Worm (Caenorhabditis elegans) whole organism, L1 larva: ENCODE results near the gene Y69E1A.8.

Source experiments
- C34B4.2 ChIP-seq: sonication (generic microtip); optimal IDR thresholded peaks from 2 replicates; lab custom pipeline; 2017; ENCODE audit warnings: mild to moderate bottlenecking, missing genetic modification characterization, missing compliant biosample characterization
- F16B12.6 ChIP-seq: fragments of 150-350 bp; optimal IDR thresholded peaks from 2 replicates; lab custom pipeline; 2014; ENCODE audit warnings: missing biosample characterization, missing genetic modification characterization
- Y116A8C.19 ChIP-seq: sonication (generic microtip); optimal IDR thresholded peaks from 2 replicates; lab custom pipeline; 2016; ENCODE audit warnings: missing compliant biosample characterization, missing genetic modification characterization, borderline replicate concordance
- aha-1 ChIP-seq: fragments of 150-350 bp; optimal IDR thresholded peaks from 2 replicates; lab custom pipeline; 2014; ENCODE audit warnings: missing biosample characterization, missing genetic modification characterization
- aly-2 ChIP-seq: fragments of 150-350 bp; optimal IDR thresholded peaks from 2 replicates; lab custom pipeline; 2014; ENCODE audit warnings: missing biosample characterization, missing genetic modification characterization
- ama-1 ChIP-seq: fragments of 150-350 bp; optimal IDR thresholded peaks from 2 replicates; lab custom pipeline; 2014
- ceh-63 ChIP-seq: fragments of 200-800 bp; sonication (Bioruptor generic); optimal IDR thresholded peaks from 2 replicates; lab custom pipeline; 2018; ENCODE audit warnings: mild to moderate bottlenecking, missing genetic modification characterization, missing compliant biosample characterization
- ceh-88 ChIP-seq: fragments of 200-800 bp; sonication (Bioruptor generic); IDR thresholded peaks from 2 replicates; pipeline ENCODE4 v1.3.6; 2022; ENCODE audit warnings: missing genetic modification characterization, missing compliant biosample characterization
- ceh-90 ChIP-seq: sonication (generic microtip); optimal IDR thresholded peaks from 2 replicates; lab custom pipeline; 2016; ENCODE audit warnings: missing genetic modification characterization, missing compliant biosample characterization
- ces-1 ChIP-seq: fragments of 150-350 bp; optimal IDR thresholded peaks from 2 replicates; lab custom pipeline; 2014; ENCODE audit warnings: missing biosample characterization, missing genetic modification reagents, missing genetic modification characterization
- dpl-1 ChIP-seq, 3 experiments: fragments of 150-350 bp in 2 of 3; sonication (generic microtip) in 1 of 3; optimal IDR thresholded peaks; 2 replicates each; lab custom pipeline; 2014 to 2017; ENCODE audit warnings: missing biosample characterization in 3 of 3, missing genetic modification characterization in 3 of 3, missing genetic modification reagents in 3 of 3
- dsc-1 ChIP-seq: sonication (generic microtip); optimal IDR thresholded peaks from 2 replicates; lab custom pipeline; 2016; ENCODE audit warnings: mild to moderate bottlenecking, missing genetic modification characterization, missing compliant biosample characterization
- egl-13 ChIP-seq: sonication (generic microtip); optimal IDR thresholded peaks from 2 replicates; lab custom pipeline; 2016; ENCODE audit warnings: missing genotype, missing genetic modification reagents, missing genetic modification characterization, missing compliant biosample characterization
- ets-5 ChIP-seq: fragments of 200-800 bp; sonication (Bioruptor generic); IDR thresholded peaks from 2 replicates; pipeline ENCODE4 v1.3.6; 2022; ENCODE audit warnings: missing genetic modification characterization, missing compliant biosample characterization
- fkh-10 ChIP-seq: sonication (generic microtip); optimal IDR thresholded peaks from 2 replicates; lab custom pipeline; 2017; ENCODE audit warnings: missing biosample characterization, missing genetic modification reagents, missing genetic modification characterization
- fkh-4 ChIP-seq: sonication (generic microtip); optimal IDR thresholded peaks from 2 replicates; lab custom pipeline; 2016; ENCODE audit warnings: missing compliant biosample characterization, missing genetic modification characterization, borderline replicate concordance
- fkh-8 ChIP-seq: sonication (generic microtip); optimal IDR thresholded peaks from 2 replicates; lab custom pipeline; 2016; ENCODE audit warnings: mild to moderate bottlenecking, missing genetic modification characterization, missing compliant biosample characterization
- fos-1 ChIP-seq: fragments of 150-350 bp; optimal IDR thresholded peaks from 2 replicates; lab custom pipeline; 2014; ENCODE audit warnings: missing biosample characterization, missing genetic modification characterization
- hlh-4 ChIP-seq: sonication (generic microtip); optimal IDR thresholded peaks from 2 replicates; lab custom pipeline; 2016; ENCODE audit warnings: mild to moderate bottlenecking, missing genetic modification characterization, missing compliant biosample characterization
- hpl-2 ChIP-seq: fragments of 150-350 bp; optimal IDR thresholded peaks from 2 replicates; lab custom pipeline; 2014; ENCODE audit warnings: missing biosample characterization, missing genetic modification reagents, missing genetic modification characterization
- jun-1 ChIP-seq: fragments of 150-350 bp; optimal IDR thresholded peaks from 2 replicates; lab custom pipeline; 2014; ENCODE audit warnings: missing biosample characterization, missing genetic modification reagents, missing genetic modification characterization
- lin-13 ChIP-seq: fragments of 150-350 bp; optimal IDR thresholded peaks from 2 replicates; lab custom pipeline; 2014; ENCODE audit warnings: missing biosample characterization, missing genetic modification reagents, missing genetic modification characterization
- lin-39 ChIP-seq: fragments of 150-350 bp; optimal IDR thresholded peaks from 2 replicates; lab custom pipeline; 2014; ENCODE audit warnings: missing biosample characterization, missing genetic modification reagents, missing genetic modification characterization
- lsy-2 ChIP-seq, 2 experiments: fragments of 150-350 bp; optimal IDR thresholded peaks; 2 replicates each; lab custom pipeline; 2014; ENCODE audit warnings: missing biosample characterization in 2 of 2, missing genetic modification characterization in 2 of 2
- mab-9 ChIP-seq: fragments of 200-800 bp; sonication (Bioruptor generic); IDR thresholded peaks from 2 replicates; pipeline ENCODE4 v1.3.6; 2022; ENCODE audit warnings: missing genetic modification reagents, missing genetic modification characterization, missing compliant biosample characterization
- mef-2 ChIP-seq: fragments of 150-350 bp; optimal IDR thresholded peaks from 2 replicates; lab custom pipeline; 2014; ENCODE audit warnings: missing biosample characterization, missing genetic modification characterization
- mep-1 ChIP-seq: fragments of 150-350 bp; optimal IDR thresholded peaks from 2 replicates; lab custom pipeline; 2014; ENCODE audit warnings: missing biosample characterization, missing genetic modification characterization
- nhr-19 ChIP-seq: fragments of 200-800 bp; sonication (Bioruptor generic); conservative IDR thresholded peaks from 2 replicates; pipeline ENCODE4 v1.3.6; 2022; ENCODE audit warnings: missing genetic modification characterization, missing compliant biosample characterization
- nhr-20 ChIP-seq: sonication (generic microtip); optimal IDR thresholded peaks from 2 replicates; lab custom pipeline; 2016; ENCODE audit warnings: mild to moderate bottlenecking, missing genetic modification characterization, missing compliant biosample characterization
- nhr-237 ChIP-seq: fragments of 150-350 bp; optimal IDR thresholded peaks from 2 replicates; lab custom pipeline; 2014; ENCODE audit warnings: missing biosample characterization, missing genetic modification characterization
- nhr-47 ChIP-seq: sonication (generic microtip); optimal IDR thresholded peaks from 2 replicates; lab custom pipeline; 2016; ENCODE audit warnings: mild to moderate bottlenecking, missing genetic modification characterization, moderate library complexity, missing compliant biosample characterization
- nhr-76 ChIP-seq: sonication (generic microtip); optimal IDR thresholded peaks from 2 replicates; lab custom pipeline; 2017; ENCODE audit warnings: missing biosample characterization, missing genetic modification characterization
- nhr-77 ChIP-seq: fragments of 150-350 bp; optimal IDR thresholded peaks from 2 replicates; lab custom pipeline; 2014; ENCODE audit warnings: missing biosample characterization, missing genetic modification characterization
- nhr-85 ChIP-seq: sonication (generic microtip); peaks from one replicate; lab custom pipeline; 2016; ENCODE audit warnings: missing genetic modification characterization, inconsistent platforms, missing compliant biosample characterization
- pax-3 ChIP-seq: fragments of 200-800 bp; sonication (Bioruptor generic); optimal IDR thresholded peaks from 2 replicates; lab custom pipeline; 2018; ENCODE audit warnings: mild to moderate bottlenecking, missing genetic modification characterization, moderate library complexity, missing compliant biosample characterization
- skn-1 ChIP-seq: fragments of 150-350 bp; optimal IDR thresholded peaks from 2 replicates; lab custom pipeline; 2014; ENCODE audit warnings: missing biosample characterization, missing genetic modification characterization
- snpc-4 ChIP-seq: fragments of 150-350 bp; optimal IDR thresholded peaks from 2 replicates; lab custom pipeline; 2014; ENCODE audit warnings: missing biosample characterization, missing genetic modification characterization
- snu-23 ChIP-seq: sonication (generic microtip); optimal IDR thresholded peaks from 2 replicates; lab custom pipeline; 2016; ENCODE audit warnings: missing genetic modification characterization, missing compliant biosample characterization
- sox-4 ChIP-seq: sonication (generic microtip); optimal IDR thresholded peaks from 2 replicates; lab custom pipeline; 2016; ENCODE audit warnings: missing genetic modification characterization, missing compliant biosample characterization
- sptf-1 ChIP-seq: fragments of 150-350 bp; optimal IDR thresholded peaks from 2 replicates; lab custom pipeline; 2014; ENCODE audit warnings: missing biosample characterization, missing genetic modification characterization
- sup-37 ChIP-seq: fragments of 200-800 bp; sonication (Bioruptor generic); optimal IDR thresholded peaks from 2 replicates; lab custom pipeline; 2018; ENCODE audit warnings: mild to moderate bottlenecking, missing genetic modification characterization, missing compliant biosample characterization
- tbx-2 ChIP-seq: sonication (generic microtip); optimal IDR thresholded peaks from 2 replicates; lab custom pipeline; 2016; ENCODE audit warnings: missing genetic modification characterization, missing compliant biosample characterization
- tlp-1 ChIP-seq: fragments of 150-350 bp; optimal IDR thresholded peaks from 2 replicates; lab custom pipeline; 2014; ENCODE audit warnings: missing biosample characterization, missing genetic modification characterization
- unc-130 ChIP-seq: fragments of 150-350 bp; optimal IDR thresholded peaks from 2 replicates; lab custom pipeline; 2017; ENCODE audit warnings: missing biosample characterization, missing genetic modification characterization, inconsistent platforms
- unc-30 ChIP-seq: sonication (generic microtip); optimal IDR thresholded peaks from 2 replicates; lab custom pipeline; 2017; ENCODE audit warnings: missing biosample characterization, missing genetic modification characterization
- unc-86 ChIP-seq: sonication (generic microtip); optimal IDR thresholded peaks from 2 replicates; lab custom pipeline; 2016; ENCODE audit warnings: missing genetic modification characterization, missing compliant biosample characterization
- unc-98 ChIP-seq: fragments of 200-800 bp; sonication (Bioruptor generic); IDR thresholded peaks from 2 replicates; pipeline ENCODE4 v1.3.6; 2022; ENCODE audit warnings: missing genetic modification characterization, missing compliant biosample characterization
- vab-15 ChIP-seq: sonication (generic microtip); optimal IDR thresholded peaks from 2 replicates; lab custom pipeline; 2017; ENCODE audit warnings: missing genotype, mild to moderate bottlenecking, missing genetic modification characterization, missing compliant biosample characterization
- zag-1 ChIP-seq: fragments of 150-350 bp; optimal IDR thresholded peaks from 2 replicates; lab custom pipeline; 2014; ENCODE audit warnings: missing biosample characterization, missing genetic modification characterization
- zip-4 ChIP-seq: fragments of 200-800 bp; sonication (Bioruptor generic); optimal IDR thresholded peaks from 2 replicates; lab custom pipeline; 2018; ENCODE audit warnings: mild to moderate bottlenecking, missing genetic modification characterization, moderate library complexity, missing compliant biosample characterization
- ztf-11 ChIP-seq, 2 experiments: sonication (generic microtip); optimal IDR thresholded peaks; 2 replicates each; lab custom pipeline; 2016 to 2017; ENCODE audit warnings: missing genetic modification characterization in 2 of 2, missing biosample characterization in 1 of 2, missing compliant biosample characterization in 1 of 2
- ztf-4 ChIP-seq: fragments of 150-350 bp; optimal IDR thresholded peaks from 2 replicates; lab custom pipeline; 2014; ENCODE audit warnings: missing biosample characterization, missing genetic modification characterization

The Y69E1A.8 gene

DNA sequence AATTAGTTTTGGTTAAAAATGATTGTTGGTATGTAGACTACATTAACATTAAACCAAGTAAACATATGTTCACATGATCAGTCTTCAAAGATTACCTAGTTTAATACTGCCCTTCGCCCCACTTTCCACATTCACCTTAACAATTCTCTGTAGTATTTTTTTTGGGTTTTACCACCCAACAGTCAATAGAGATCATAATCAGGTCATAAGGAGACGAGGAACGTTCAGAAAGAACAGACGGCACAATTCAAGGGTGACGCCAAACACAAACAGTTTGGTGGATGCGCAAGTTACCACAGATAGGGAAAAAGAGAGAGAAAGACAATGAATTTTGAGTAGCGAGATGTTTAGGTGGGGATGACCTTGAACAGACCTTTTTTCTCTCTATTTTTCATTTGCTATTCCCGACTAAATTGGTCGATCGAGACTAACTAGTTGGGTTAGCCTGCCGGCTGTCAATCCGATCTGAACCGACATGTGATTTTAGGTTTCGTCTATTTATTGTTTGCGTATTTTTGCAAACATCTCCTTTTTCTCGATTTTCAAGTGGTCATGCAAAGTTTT, 5.3 kb downstream of the Y69E1A.8 start (continued):
- TF ChIP-seq ama-1 (lab: Kevin White, UChicago) (no peak), mep-1 (peak; percentile 2), nhr-47 (tag; lab: Kevin White, UChicago) (peak; percentile 34)

DNA sequence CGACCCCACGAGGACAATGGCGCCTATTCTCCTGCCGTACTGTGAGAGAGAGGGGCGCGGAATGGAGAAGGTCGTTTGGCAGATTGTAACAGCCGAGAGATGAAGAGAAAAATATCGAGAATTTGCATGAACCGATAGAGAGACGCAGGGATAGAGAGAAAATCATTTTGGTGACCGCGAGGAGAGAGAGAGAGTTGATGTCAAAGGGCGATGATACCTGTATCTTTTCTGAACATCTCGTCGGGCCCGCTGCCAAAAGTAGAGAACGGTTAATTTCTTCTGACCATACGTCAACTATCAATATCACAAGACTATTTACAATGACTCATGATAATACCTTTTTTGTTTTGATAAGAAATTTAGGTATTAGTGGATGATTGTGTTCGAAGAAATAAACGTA, 9.6 kb downstream of the Y69E1A.8 start:
- TF ChIP-seq aly-2, result no peak
- no peak for TF ChIP-seq nhr-76
- TF ChIP-seq mep-1, result peak; percentile 48
- no peak for TF ChIP-seq fkh-8 (tag; lab: Kevin White, UChicago)
- no peak for TF ChIP-seq jun-1
- TF ChIP-seq zip-4, result no peak
- TF ChIP-seq sox-4, result no peak
- TF ChIP-seq hpl-2 (GFP tag; lab: Kevin White, UChicago), result no peak
- TF ChIP-seq C34B4.2 (tag; lab: Kevin White, UChicago), result no peak
- no peak for TF ChIP-seq unc-130 (tag; lab: Kevin White, UChicago)
- TF ChIP-seq fos-1 (tag; lab: Kevin White, UChicago), result no peak
- TF ChIP-seq ama-1 (lab: Kevin White, UChicago), result no peak
- TF ChIP-seq lin-39 (tag; lab: Kevin White, UChicago), result no peak
- no peak for TF ChIP-seq unc-30
- TF ChIP-seq lsy-2 (tag; optimal IDR thresholded peaks at IDR 0.05; lab: Kevin White, UChicago), result peak; percentile 37 to 39
- TF ChIP-seq snpc-4 (tag; lab: Kevin White, UChicago), result no peak
- TF ChIP-seq skn-1 (tag; lab: Kevin White, UChicago), result peak; percentile 1
- no peak for TF ChIP-seq F16B12.6 (tag; lab: Kevin White, UChicago)
- peak; percentile 77 for TF ChIP-seq snu-23 (GFP tag; lab: Kevin White, UChicago)
- TF ChIP-seq sptf-1 (tag; lab: Kevin White, UChicago), result no peak
- TF ChIP-seq ets-5 (GFP tag; lab: Robert Waterston, UW), result no peak
- no peak for TF ChIP-seq zag-1 (tag; lab: Kevin White, UChicago)
- TF ChIP-seq nhr-20 (tag; lab: Kevin White, UChicago), result peak; percentile 77
- TF ChIP-seq pax-3, result no peak
- TF ChIP-seq nhr-19 (GFP tag; lab: Robert Waterston, UW), result peak; percentile 52
- TF ChIP-seq ztf-4 (tag; lab: Kevin White, UChicago), result no peak
- peak; percentile 48 for TF ChIP-seq nhr-47 (tag; lab: Kevin White, UChicago)
- no peak for TF ChIP-seq unc-98
- no peak for TF ChIP-seq nhr-237 (tag; lab: Kevin White, UChicago)
- no peak for TF ChIP-seq dsc-1 (tag; lab: Kevin White, UChicago)
- TF ChIP-seq dpl-1 (GFP tag; optimal IDR thresholded peaks at IDR 0.05; lab: Kevin White, UChicago), result peak in 2 of 3 experiments; percentile 6
- TF ChIP-seq unc-86 (tag; lab: Kevin White, UChicago), result no peak
- TF ChIP-seq aha-1 (tag; lab: Kevin White, UChicago), result no peak
- no peak for TF ChIP-seq tlp-1 (tag; lab: Kevin White, UChicago)
- TF ChIP-seq fkh-10 (GFP tag; lab: Kevin White, UChicago), result no peak
- TF ChIP-seq nhr-85 (tag; lab: Kevin White, UChicago), result peak; percentile 97
- no peak for TF ChIP-seq ces-1
- TF ChIP-seq tbx-2, result peak; percentile 40
- TF ChIP-seq vab-15 (tag; lab: Kevin White, UChicago), result no peak
- no peak for TF ChIP-seq Y116A8C.19 (tag; lab: Kevin White, UChicago)
- no peak for TF ChIP-seq ceh-63 (GFP tag; lab: Kevin White, UChicago)
- no peak for TF ChIP-seq sup-37
- TF ChIP-seq ceh-90 (tag; lab: Kevin White, UChicago), result no peak
- peak; percentile 36 for TF ChIP-seq lin-13
- no peak for TF ChIP-seq fkh-4 (tag; lab: Kevin White, UChicago)
- TF ChIP-seq hlh-4 (tag; lab: Kevin White, UChicago), result no peak
- TF ChIP-seq ceh-88 (GFP tag; lab: Robert Waterston, UW), result no peak
- TF ChIP-seq egl-13 (tag; lab: Kevin White, UChicago), result no peak
- no peak for TF ChIP-seq nhr-77 (tag; lab: Kevin White, UChicago)
- no peak for TF ChIP-seq mab-9 (GFP tag; lab: Robert Waterston, UW)
- TF ChIP-seq ztf-11 (tag; optimal IDR thresholded peaks at IDR 0.05; lab: Kevin White, UChicago), result no peak
- no peak for TF ChIP-seq mef-2
